Fruit fly (Drosophila melanogaster) whole organism, embryonic: Measurements from ENCODE around the gene CG14367.

Experiments
- Abd-B ChIP-seq: fragments of 200-800 bp; sonication (Bioruptor generic); optimal IDR thresholded peaks from 2 replicates; lab custom pipeline; 2018; ENCODE audit warnings: missing biosample characterization, mild to moderate bottlenecking, missing genetic modification characterization, moderate library complexity
- CG11247 ChIP-seq: fragments of 200-800 bp; sonication (Bioruptor generic); IDR thresholded peaks from 2 replicates; pipeline ENCODE4 v1.3.6; 2022; ENCODE audit warnings: missing biosample characterization, missing genetic modification characterization
- CG14710 ChIP-seq: fragments of 200-800 bp; sonication (Bioruptor generic); optimal IDR thresholded peaks from 3 replicates; lab custom pipeline; 2019; ENCODE audit warnings: missing biosample characterization, mild to moderate bottlenecking, missing genetic modification characterization, moderate library complexity
- CG15479 ChIP-seq: fragments of 200-800 bp; sonication (Bioruptor generic); optimal IDR thresholded peaks from 3 replicates; lab custom pipeline; 2019; ENCODE audit warnings: missing biosample characterization, mild to moderate bottlenecking, missing genetic modification characterization, moderate library complexity
- CG16779 ChIP-seq: fragments of 200-800 bp; sonication (Bioruptor generic); IDR thresholded peaks from 2 replicates; pipeline ENCODE4 v1.3.6; 2022; ENCODE audit warnings: missing biosample characterization, missing genetic modification characterization
- CG17385 ChIP-seq: fragments of 200-800 bp; sonication (Bioruptor generic); optimal IDR thresholded peaks from 3 replicates; lab custom pipeline; 2018; ENCODE audit warnings: missing biosample characterization, mild to moderate bottlenecking, missing genetic modification characterization
- CG18599 ChIP-seq: fragments of 200-800 bp; sonication (Bioruptor generic); optimal IDR thresholded peaks from 3 replicates; lab custom pipeline; 2017; ENCODE audit warnings: missing biosample characterization, missing genetic modification characterization, mild to moderate bottlenecking, moderate library complexity, missing genetic modification reagents
- CG2116 ChIP-seq: fragments of 200-800 bp; sonication (Bioruptor generic); optimal IDR thresholded peaks from 3 replicates; lab custom pipeline; 2018; ENCODE audit warnings: missing biosample characterization, mild to moderate bottlenecking, missing genetic modification characterization
- CG2129 ChIP-seq: fragments of 200-800 bp; sonication (Bioruptor generic); IDR thresholded peaks from 2 replicates; pipeline ENCODE4 v1.3.6; 2022; ENCODE audit warnings: missing biosample characterization, missing genetic modification characterization; ENCODE audit not compliant: partially characterized antibody
- CG31441 ChIP-seq: fragments of 200-800 bp; sonication (Bioruptor generic); IDR thresholded peaks from 2 replicates; pipeline ENCODE4 v1.3.6; 2022; ENCODE audit warnings: missing biosample characterization, missing genetic modification characterization
- CG3281 ChIP-seq: fragments of 200-800 bp; sonication (Bioruptor generic); optimal IDR thresholded peaks from 3 replicates; lab custom pipeline; 2017; ENCODE audit warnings: missing biosample characterization, mild to moderate bottlenecking, missing genetic modification characterization
- CG4707 ChIP-seq: fragments of 200-800 bp; sonication (Bioruptor generic); optimal IDR thresholded peaks from 2 replicates; lab custom pipeline; 2018; ENCODE audit warnings: missing biosample characterization, mild to moderate bottlenecking, missing genetic modification characterization, moderate library complexity
- CG4730 ChIP-seq: fragments of 200-800 bp; sonication (Bioruptor generic); IDR thresholded peaks from 2 replicates; pipeline ENCODE4 v1.3.6; 2022; ENCODE audit warnings: missing biosample characterization, missing genetic modification characterization
- CG6791 ChIP-seq: fragments of 200-800 bp; sonication (Bioruptor generic); IDR thresholded peaks from 3 replicates; pipeline ENCODE4 v1.3.6; 2022; ENCODE audit warnings: missing biosample characterization, missing genetic modification characterization; ENCODE audit not compliant: partially characterized antibody
- CG7271 ChIP-seq: fragments of 200-800 bp; sonication (Bioruptor generic); optimal IDR thresholded peaks from 2 replicates; lab custom pipeline; 2018; ENCODE audit warnings: missing biosample characterization, mild to moderate bottlenecking, missing genetic modification characterization, moderate library complexity
- CG7839 ChIP-seq: fragments of 200-800 bp; sonication (Bioruptor generic); optimal IDR thresholded peaks from 3 replicates; lab custom pipeline; 2018; ENCODE audit warnings: missing biosample characterization, mild to moderate bottlenecking, missing genetic modification characterization, moderate library complexity
- CG8281 ChIP-seq: fragments of 200-800 bp; sonication (Bioruptor generic); optimal IDR thresholded peaks from 2 replicates; lab custom pipeline; 2018; ENCODE audit warnings: missing biosample characterization, mild to moderate bottlenecking, missing genetic modification characterization, moderate library complexity
- CG8388 ChIP-seq: fragments of 200-800 bp; sonication (Bioruptor generic); optimal IDR thresholded peaks from 2 replicates; lab custom pipeline; 2019; ENCODE audit warnings: missing biosample characterization, mild to moderate bottlenecking, missing genetic modification characterization, moderate library complexity
- CG8944 ChIP-seq: fragments of 200-800 bp; sonication (Bioruptor generic); optimal IDR thresholded peaks from 3 replicates; lab custom pipeline; 2016; ENCODE audit warnings: missing biosample characterization, missing genetic modification characterization
- Dll ChIP-seq: fragments of 200-800 bp; sonication (Bioruptor generic); IDR thresholded peaks from 4 replicates; pipeline ENCODE4 v1.3.6; 2022; ENCODE audit warnings: missing biosample characterization, missing genetic modification characterization; ENCODE audit not compliant: partially characterized antibody
- Dp ChIP-seq: fragments of 200-800 bp; sonication (Bioruptor generic); optimal IDR thresholded peaks from 2 replicates; lab custom pipeline; 2018; ENCODE audit warnings: missing biosample characterization, mild to moderate bottlenecking, missing genetic modification characterization, moderate library complexity
- Gug ChIP-seq: fragments of 200-800 bp; sonication (Bioruptor generic); IDR thresholded peaks from 4 replicates; pipeline ENCODE4 v1.3.6; 2022; ENCODE audit warnings: missing biosample characterization, missing genetic modification characterization
- Hand ChIP-seq: fragments of 200-800 bp; sonication (Bioruptor generic); optimal IDR thresholded peaks from 2 replicates; lab custom pipeline; 2017; ENCODE audit warnings: mild to moderate bottlenecking, missing biosample characterization, missing genetic modification reagents, missing genetic modification characterization
- Hr3 ChIP-seq: fragments of 200-800 bp; sonication (Bioruptor generic); optimal IDR thresholded peaks from 3 replicates; lab custom pipeline; 2016; ENCODE audit warnings: missing biosample characterization, missing genetic modification characterization
- MBD-R2 ChIP-seq: fragments of 200-800 bp; sonication (Bioruptor generic); IDR thresholded peaks from 2 replicates; pipeline ENCODE4 v1.3.6; 2022; ENCODE audit warnings: missing biosample characterization, missing genetic modification characterization
- MESR4 ChIP-seq: fragments of 200-800 bp; sonication (Bioruptor generic); optimal IDR thresholded peaks from 2 replicates; lab custom pipeline; 2018; ENCODE audit warnings: missing biosample characterization, mild to moderate bottlenecking, missing genetic modification characterization, moderate library complexity
- Med ChIP-seq: fragments of 200-800 bp; sonication (Bioruptor generic); peaks from one replicate; lab custom pipeline; 2016; ENCODE audit warnings: missing biosample characterization, missing genetic modification characterization, mild to moderate bottlenecking, inconsistent platforms, moderate library complexity
- Myb ChIP-seq: fragments of 200-800 bp; sonication (Bioruptor generic); optimal IDR thresholded peaks from 2 replicates; lab custom pipeline; 2016; ENCODE audit warnings: missing biosample characterization, missing genetic modification characterization
- NFAT ChIP-seq: fragments of 200-800 bp; sonication (Bioruptor generic); IDR thresholded peaks from 2 replicates; pipeline ENCODE4 v1.3.6; 2022; ENCODE audit warnings: missing biosample characterization, missing genetic modification characterization
- Ssrp ChIP-seq: fragments of 200-800 bp; sonication (Bioruptor generic); optimal IDR thresholded peaks from 2 replicates; lab custom pipeline; 2018; ENCODE audit warnings: missing biosample characterization, mild to moderate bottlenecking, missing genetic modification characterization, moderate library complexity
- amos ChIP-seq: fragments of 200-800 bp; sonication (Bioruptor generic); IDR thresholded peaks from 2 replicates; pipeline ENCODE4 v1.3.6; 2022; ENCODE audit warnings: missing biosample characterization, missing genetic modification characterization; ENCODE audit not compliant: partially characterized antibody
- bowl ChIP-seq: fragments of 200-800 bp; sonication (Bioruptor generic); IDR thresholded peaks from 2 replicates; pipeline ENCODE4 v1.3.6; 2022; ENCODE audit warnings: missing biosample characterization, missing genetic modification characterization
- br ChIP-seq: fragments of >200 bp; optimal IDR thresholded peaks from 2 replicates; lab custom pipeline; 2017
- crp ChIP-seq, 2 experiments: fragments of 200-800 bp; sonication (Bioruptor generic); optimal IDR thresholded peaks; 2 replicates in 1 of 2; 3 replicates in 1 of 2; lab custom pipeline; 2017; ENCODE audit warnings: missing biosample characterization in 2 of 2, missing genetic modification characterization in 2 of 2, mild to moderate bottlenecking in 1 of 2, moderate library complexity in 1 of 2
- exex ChIP-seq: fragments of 200-800 bp; sonication (Bioruptor generic); optimal IDR thresholded peaks from 4 replicates; lab custom pipeline; 2018; ENCODE audit warnings: missing biosample characterization, mild to moderate bottlenecking, missing genetic modification characterization, moderate library complexity
- eyg ChIP-seq: fragments of 200-800 bp; sonication (Bioruptor generic); optimal IDR thresholded peaks from 3 replicates; lab custom pipeline; 2016; ENCODE audit warnings: missing biosample characterization, missing genetic modification characterization
- fd64A ChIP-seq: fragments of 200-800 bp; sonication (Bioruptor generic); optimal IDR thresholded peaks from 3 replicates; lab custom pipeline; 2018; ENCODE audit warnings: missing biosample characterization, mild to moderate bottlenecking, missing genetic modification characterization
- mld ChIP-seq: fragments of 200-800 bp; sonication (Bioruptor generic); IDR thresholded peaks from 3 replicates; pipeline ENCODE4 v1.3.6; 2022; ENCODE audit warnings: missing biosample characterization, missing genetic modification characterization; ENCODE audit not compliant: partially characterized antibody
- nerfin-2 ChIP-seq: fragments of 200-800 bp; sonication (Bioruptor generic); IDR thresholded peaks from 2 replicates; pipeline ENCODE4 v1.3.6; 2022; ENCODE audit warnings: missing biosample characterization, missing genetic modification characterization; ENCODE audit not compliant: partially characterized antibody
- nmo ChIP-seq: fragments of 200-800 bp; sonication (Bioruptor generic); optimal IDR thresholded peaks from 2 replicates; lab custom pipeline; 2018; ENCODE audit warnings: missing biosample characterization, mild to moderate bottlenecking, missing genetic modification characterization, moderate library complexity
- onecut ChIP-seq: fragments of 200-800 bp; sonication (Bioruptor generic); IDR thresholded peaks from 2 replicates; pipeline ENCODE4 v1.3.6; 2022; ENCODE audit warnings: missing biosample characterization, missing genetic modification characterization
- pnt ChIP-seq: fragments of 200-800 bp; sonication (Bioruptor generic); optimal IDR thresholded peaks from 3 replicates; lab custom pipeline; 2016; ENCODE audit warnings: missing biosample characterization, missing genetic modification characterization
- pzg ChIP-seq: fragments of 200-800 bp; sonication (Bioruptor generic); optimal IDR thresholded peaks from 3 replicates; lab custom pipeline; 2018; ENCODE audit warnings: missing biosample characterization, mild to moderate bottlenecking, missing genetic modification characterization, moderate library complexity
- rib ChIP-seq: fragments of 200-800 bp; sonication (Bioruptor generic); IDR thresholded peaks from 2 replicates; pipeline ENCODE4 v1.3.6; 2022; ENCODE audit warnings: missing biosample characterization, missing genetic modification characterization
- ro ChIP-seq: fragments of 200-800 bp; sonication (Bioruptor generic); IDR thresholded peaks from 2 replicates; pipeline ENCODE4 v1.3.6; 2022; ENCODE audit warnings: missing biosample characterization, missing genetic modification characterization
- sens ChIP-seq: fragments of 200-800 bp; sonication (Bioruptor generic); peaks from one replicate; lab custom pipeline; 2016; ENCODE audit warnings: missing biosample characterization, missing genetic modification characterization
- sens-2 ChIP-seq: fragments of 200-800 bp; sonication (Bioruptor generic); IDR thresholded peaks from 2 replicates; pipeline ENCODE4 v1.3.6; 2022; ENCODE audit warnings: missing biosample characterization, missing genetic modification characterization
- ssp ChIP-seq: fragments of 200-800 bp; sonication (Bioruptor generic); IDR thresholded peaks from 2 replicates; pipeline ENCODE4 v1.3.6; 2022; ENCODE audit warnings: missing biosample characterization, missing genetic modification characterization
- stwl ChIP-seq: fragments of 200-800 bp; sonication (Bioruptor generic); optimal IDR thresholded peaks from 3 replicates; lab custom pipeline; 2018; ENCODE audit warnings: missing biosample characterization, mild to moderate bottlenecking, missing genetic modification characterization, moderate library complexity
- tin ChIP-seq: fragments of 200-800 bp; sonication (Bioruptor generic); optimal IDR thresholded peaks from 3 replicates; lab custom pipeline; 2016; ENCODE audit warnings: missing biosample characterization, missing genetic modification characterization
- ttk ChIP-seq: fragments of 200-800 bp; sonication (Bioruptor generic); IDR thresholded peaks from 2 replicates; pipeline ENCODE4 v2.1.2; 2022; ENCODE audit warnings: missing biosample characterization, missing genetic modification characterization

Gene CG14367

dm6 chr3R:13699350-13699749 lies 5.5 kb downstream of the CG14367 start:
- peak; percentile 31 for TF ChIP-seq Dp (GFP tag; lab: Kevin White, UChicago)
- no peak for TF ChIP-seq CG8281 (tag; lab: Kevin White, UChicago)
- TF ChIP-seq amos (GFP tag; lab: Robert Waterston, UW): no peak
- no peak for TF ChIP-seq CG31441
- no peak for TF ChIP-seq mld
- no peak for TF ChIP-seq sens-2
- TF ChIP-seq MESR4: peak; percentile 47
- TF ChIP-seq ttk (GFP tag; lab: Robert Waterston, UW): no peak
- TF ChIP-seq Ssrp (tag; lab: Kevin White, UChicago): no peak
- no peak for TF ChIP-seq CG16779 (GFP tag; lab: Robert Waterston, UW)
- no peak for TF ChIP-seq CG17385 (GFP tag; lab: Kevin White, UChicago)
- TF ChIP-seq CG6791: no peak
- no peak for TF ChIP-seq Gug (GFP tag; lab: Robert Waterston, UW)
- peak; percentile 34 for TF ChIP-seq pzg (GFP tag; lab: Kevin White, UChicago)
- TF ChIP-seq CG11247: no peak
- TF ChIP-seq CG7271: no peak
- peak; percentile 3 for TF ChIP-seq sens (GFP tag; lab: Kevin White, UChicago)
- peak; percentile 80 for TF ChIP-seq CG2116
- TF ChIP-seq rib (GFP tag; lab: Robert Waterston, UW): no peak
- TF ChIP-seq CG14710 (tag; lab: Kevin White, UChicago): no peak
- TF ChIP-seq Med (GFP tag; lab: Kevin White, UChicago): peak; percentile 72
- no peak for TF ChIP-seq Abd-B
- TF ChIP-seq CG2129 (GFP tag; lab: Robert Waterston, UW): no peak
- 0 out of 2 replicates have a peak, but pooled peaks have one; percentile 17 for TF ChIP-seq nerfin-2 (GFP tag; lab: Robert Waterston, UW)
- no peak for TF ChIP-seq CG3281 (GFP tag; lab: Kevin White, UChicago)
- no peak for TF ChIP-seq bowl
- no peak for TF ChIP-seq CG4730 (GFP tag; lab: Robert Waterston, UW)
- TF ChIP-seq Myb (GFP tag; lab: Kevin White, UChicago): peak; percentile 91
- no peak for TF ChIP-seq Hand (GFP tag; lab: Kevin White, UChicago)
- TF ChIP-seq stwl (tag; lab: Kevin White, UChicago): peak; percentile 37
- no peak for TF ChIP-seq exex (tag; lab: Kevin White, UChicago)
- TF ChIP-seq crp (GFP tag; optimal IDR thresholded peaks at IDR 0.05; lab: Kevin White, UChicago): peak; percentile 41 to 92
- no peak for TF ChIP-seq CG4707 (GFP tag; lab: Kevin White, UChicago)
- no peak for TF ChIP-seq nmo (GFP tag; lab: Kevin White, UChicago)
- no peak for TF ChIP-seq CG7839 (tag; lab: Kevin White, UChicago)
- TF ChIP-seq ssp (GFP tag; lab: Robert Waterston, UW): no peak
- 0 out of 4 replicates have a peak, but pooled peaks have one; percentile 46 for TF ChIP-seq Dll (GFP tag; lab: Robert Waterston, UW)
- TF ChIP-seq Hr3 (GFP tag; lab: Kevin White, UChicago): no peak
- peak; percentile 86 for TF ChIP-seq MBD-R2
- no peak for TF ChIP-seq ro (GFP tag; lab: Robert Waterston, UW)
- TF ChIP-seq eyg (GFP tag; lab: Kevin White, UChicago): no peak
- TF ChIP-seq CG18599 (GFP tag; lab: Kevin White, UChicago): no peak
- no peak for TF ChIP-seq CG15479
- no peak for TF ChIP-seq CG8944 (GFP tag; lab: Kevin White, UChicago)
- TF ChIP-seq CG8388 (GFP tag; lab: Kevin White, UChicago): peak; percentile 96
- TF ChIP-seq fd64A (GFP tag; lab: Kevin White, UChicago): no peak
- no peak for TF ChIP-seq br (lab: Kevin White, UChicago)
- TF ChIP-seq onecut (GFP tag; lab: Robert Waterston, UW): no peak
- no peak for TF ChIP-seq tin (GFP tag; lab: Kevin White, UChicago)
- TF ChIP-seq pnt (GFP tag; lab: Kevin White, UChicago): no peak
- TF ChIP-seq NFAT (GFP tag; lab: Robert Waterston, UW): no peak
